Fruit fly (Drosophila melanogaster): Measurements from ENCODE around the gene Sumo.

DNA sequence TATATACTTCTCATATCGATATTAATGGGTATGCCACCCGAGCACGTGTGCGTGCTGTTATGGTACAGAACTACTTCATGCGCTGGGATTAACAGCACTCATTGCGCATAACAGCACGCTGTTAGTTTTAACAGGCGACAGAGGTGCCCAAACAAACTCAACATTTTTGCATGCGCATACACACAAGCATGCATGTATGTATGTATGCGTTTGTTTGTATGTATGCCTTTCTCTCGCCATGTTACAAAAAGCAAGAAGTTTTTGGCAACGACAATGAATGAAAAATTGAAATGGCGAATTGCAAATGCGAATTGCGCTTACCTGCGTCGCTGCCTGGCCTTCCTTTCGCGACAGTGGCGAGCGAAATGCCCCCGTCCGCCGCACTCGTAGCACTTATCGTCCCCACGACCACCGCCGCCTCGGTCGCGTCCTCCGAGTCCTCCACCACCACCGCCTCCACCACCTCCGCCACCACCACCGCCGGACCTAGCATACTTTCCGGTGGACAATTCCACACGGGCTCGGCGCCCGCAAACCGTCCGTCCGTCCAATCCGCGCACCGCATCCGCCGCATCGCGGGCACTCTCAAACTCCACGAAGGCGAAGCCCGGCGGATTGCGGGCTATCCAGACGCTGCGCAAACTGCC is 48.1 kb downstream of the Sumo start:
- TF ChIP-seq CG8478 (optimal IDR thresholded peaks at IDR 0.05) (no peak), CTCF (optimal IDR thresholded peaks at IDR 0.05) (no peak)

All from S2 (cell line).